Fruit fly (Drosophila melanogaster) Kc167 (cell line): Measurements from ENCODE around the gene CG3108.

Experiments
- Myc ChIP-seq: fragments of >200 bp; optimal IDR thresholded peaks from 2 replicates; lab custom pipeline; 2017; ENCODE audit warnings: missing external identifiers
- insv ChIP-seq: fragments of >200 bp; optimal IDR thresholded peaks from 3 replicates; lab custom pipeline; 2018; ENCODE audit warnings: missing external identifiers
- psq ChIP-seq: fragments of >200 bp; optimal IDR thresholded peaks from 2 replicates; lab custom pipeline; 2017; ENCODE audit warnings: missing external identifiers
- ttk ChIP-seq: sonication (Bioruptor generic); optimal IDR thresholded peaks from 2 replicates; lab custom pipeline; 2017; ENCODE audit warnings: missing external identifiers

dm6 chrX:5781520-5781919 is at the start of gene CG3108:
- TF ChIP-seq psq (lab: Kevin White, UChicago) (no peak), Myc (no peak), ttk (no peak), insv (no peak)
